Worm (Caenorhabditis elegans) whole organism, L2 larva: Measurements from ENCODE around the gene C43H6.12.

Experiments
- F13H6.1 ChIP-seq: sonication (generic microtip); optimal IDR thresholded peaks from 2 replicates; lab custom pipeline; 2016; ENCODE audit warnings: missing genetic modification characterization, missing compliant biosample characterization
- aly-2 ChIP-seq: fragments of 150-350 bp; optimal IDR thresholded peaks from 2 replicates; lab custom pipeline; 2014; ENCODE audit warnings: missing biosample characterization, missing genetic modification characterization
- elt-1 ChIP-seq: fragments of 150-350 bp; optimal IDR thresholded peaks from 2 replicates; lab custom pipeline; 2014; ENCODE audit warnings: missing biosample characterization, missing genetic modification characterization
- fos-1 ChIP-seq: fragments of 150-350 bp; optimal IDR thresholded peaks from 2 replicates; lab custom pipeline; 2014; ENCODE audit warnings: missing biosample characterization, missing genetic modification characterization
- nhr-237 ChIP-seq: fragments of 150-350 bp; optimal IDR thresholded peaks from 2 replicates; lab custom pipeline; 2014; ENCODE audit warnings: missing biosample characterization, missing genetic modification characterization
- unc-39 ChIP-seq: fragments of 150-350 bp; optimal IDR thresholded peaks from 2 replicates; lab custom pipeline; 2014; ENCODE audit warnings: missing biosample characterization, missing genetic modification characterization
- unc-55 ChIP-seq: fragments of 150-350 bp; sonication (generic microtip); optimal IDR thresholded peaks from 3 replicates; lab custom pipeline; 2014; ENCODE audit warnings: missing biosample characterization, missing genetic modification reagents, missing genetic modification characterization
- zag-1 ChIP-seq: fragments of 150-350 bp; optimal IDR thresholded peaks from 2 replicates; lab custom pipeline; 2014; ENCODE audit warnings: missing biosample characterization, missing genetic modification characterization

- TF ChIP-seq nhr-237 (tag; lab: Kevin White, UChicago) (no peak), zag-1 (tag; lab: Kevin White, UChicago) (no peak), unc-39 (tag; lab: Kevin White, UChicago) (no peak), F13H6.1 (tag; lab: Kevin White, UChicago) (no peak), unc-55 (GFP tag; lab: Kevin White, UChicago) (no peak), aly-2 (tag; lab: Kevin White, UChicago) (no peak), elt-1 (no peak), fos-1 (no peak)
Observed at ce11 chrX:2426932-2427331, 17.5 kb downstream of the C43H6.12 start.
